Worm (Caenorhabditis elegans) whole organism, midembryonic: ENCODE results near the gene C01G10.4.

Experiments
- T22C8.4 ChIP-seq: fragments of 200-800 bp; sonication (Bioruptor generic); IDR thresholded peaks from 2 replicates; pipeline ENCODE4 v1.3.6; 2022; ENCODE audit warnings: missing genetic modification characterization, missing compliant biosample characterization
- cog-1 ChIP-seq: sonication (generic microtip); optimal IDR thresholded peaks from 2 replicates; lab custom pipeline; 2016; ENCODE audit warnings: missing genetic modification characterization, missing compliant biosample characterization
- flt-1 ChIP-seq: fragments of 200-800 bp; sonication (Bioruptor generic); IDR thresholded peaks from 2 replicates; pipeline ENCODE4 v1.3.6; 2022; ENCODE audit warnings: missing genetic modification characterization, missing compliant biosample characterization
- klf-2 ChIP-seq: fragments of 200-800 bp; sonication (Bioruptor generic); conservative IDR thresholded peaks from 2 replicates; pipeline ENCODE4 v1.3.6; 2022; ENCODE audit warnings: missing genetic modification reagents, missing genetic modification characterization, missing compliant biosample characterization
- med-1 ChIP-seq: sonication (generic microtip); optimal IDR thresholded peaks from 2 replicates; lab custom pipeline; 2017; ENCODE audit warnings: missing genetic modification characterization, mild to moderate bottlenecking, missing compliant biosample characterization, antibody characterized with exemption, missing genetic modification reagents; ENCODE audit not compliant: insufficient read depth
- ref-1 ChIP-seq: fragments of 200-800 bp; sonication (Bioruptor generic); conservative IDR thresholded peaks from 2 replicates; pipeline ENCODE4 v1.3.6; 2022; ENCODE audit warnings: missing genetic modification reagents, missing genetic modification characterization, missing compliant biosample characterization
- tab-1 ChIP-seq: fragments of 200-800 bp; sonication (Bioruptor generic); IDR thresholded peaks from 2 replicates; pipeline ENCODE4 v1.3.6; 2022; ENCODE audit warnings: missing genetic modification characterization, missing compliant biosample characterization
- ztf-23 ChIP-seq: fragments of 200-800 bp; sonication (Bioruptor generic); IDR thresholded peaks from 2 replicates; pipeline ENCODE4 v1.3.6; 2022; ENCODE audit warnings: missing genetic modification reagents, missing genetic modification characterization, missing compliant biosample characterization
- ztf-29 ChIP-seq: fragments of 200-800 bp; sonication (Bioruptor generic); IDR thresholded peaks from 2 replicates; pipeline ENCODE4 v1.3.6; 2022; ENCODE audit warnings: missing genetic modification reagents, missing genetic modification characterization, missing compliant biosample characterization

The C01G10.4 gene

ce11 chrV:15072738-15073137, 16.8 kb upstream of the C01G10.4 start:
- TF ChIP-seq flt-1 (GFP tag; lab: Robert Waterston, UW) = 0 out of 2 replicates have a peak, but pooled peaks have one; percentile 37
- TF ChIP-seq tab-1 (GFP tag; lab: Robert Waterston, UW) = no peak
- TF ChIP-seq ztf-23 (GFP tag; lab: Robert Waterston, UW) = peak; percentile 53; the same call in 1 of the 2 replicates

- TF ChIP-seq flt-1 (GFP tag; lab: Robert Waterston, UW) = no peak
These were observed 14.6 kb upstream of the C01G10.4 start for ce11 chrV:15074907-15075306.

ce11 chrV:15078560-15078959, 11.0 kb upstream of the C01G10.4 start:
- no peak for TF ChIP-seq klf-2 (GFP tag; lab: Robert Waterston, UW)
- no peak for TF ChIP-seq T22C8.4 (GFP tag; lab: Robert Waterston, UW)
- TF ChIP-seq tab-1 (GFP tag; lab: Robert Waterston, UW) = no peak

- TF ChIP-seq tab-1 (GFP tag; lab: Robert Waterston, UW) (no peak), flt-1 (GFP tag; lab: Robert Waterston, UW) (0 out of 2 replicates have a peak, but pooled peaks have one; percentile 10)
These were observed 7.2 kb upstream of the C01G10.4 start, which contains the start of the genes C01G10.10 and C01G10.9 for ce11 chrV:15082291-15082690. TSS of gene C01G10.10 (minus strand) at chrV:15082441. TSS of gene C01G10.9 (plus strand) at chrV:15082530.

- TF ChIP-seq med-1 (GFP tag; lab: Kevin White, UChicago) (no peak), ztf-29 (GFP tag; lab: Robert Waterston, UW) (no peak), flt-1 (GFP tag; lab: Robert Waterston, UW) (no peak), ref-1 (GFP tag; lab: Robert Waterston, UW) (no peak), klf-2 (GFP tag; lab: Robert Waterston, UW) (no peak), cog-1 (tag; lab: Kevin White, UChicago) (no peak), T22C8.4 (GFP tag; lab: Robert Waterston, UW) (no peak), tab-1 (GFP tag; lab: Robert Waterston, UW) (no peak), ztf-23 (GFP tag; lab: Robert Waterston, UW) (no peak)
These were observed 5.9 kb upstream of the C01G10.4 start for ce11 chrV:15083659-15084058.

- TF ChIP-seq ztf-23 (GFP tag; lab: Robert Waterston, UW) (peak; percentile 89), flt-1 (GFP tag; lab: Robert Waterston, UW) (peak; percentile 77), T22C8.4 (GFP tag; lab: Robert Waterston, UW) (no peak), med-1 (GFP tag; lab: Kevin White, UChicago) (no peak), cog-1 (tag; lab: Kevin White, UChicago) (peak; percentile 83)
These were observed 4.2 kb upstream of the C01G10.4 start, which contains the start of the genes ahsa-1 and C01G10.7 for ce11 chrV:15085335-15085800. TSS of gene ahsa-1 (minus strand) at chrV:15085385. TSS of gene C01G10.7 (plus strand) at chrV:15085747.

- TF ChIP-seq klf-2 (GFP tag; lab: Robert Waterston, UW) (no peak), ztf-23 (GFP tag; lab: Robert Waterston, UW) (no peak), T22C8.4 (GFP tag; lab: Robert Waterston, UW) (no peak), ztf-29 (GFP tag; lab: Robert Waterston, UW) (no peak), flt-1 (GFP tag; lab: Robert Waterston, UW) (no peak), ref-1 (GFP tag; lab: Robert Waterston, UW) (no peak), cog-1 (tag; lab: Kevin White, UChicago) (no peak), tab-1 (GFP tag; lab: Robert Waterston, UW) (no peak), med-1 (GFP tag; lab: Kevin White, UChicago) (no peak)
These were observed 2.3 kb upstream of the C01G10.4 start, which contains the start of the genes C01G10.15 and C01G10.6 for ce11 chrV:15087207-15087706. TSS of gene C01G10.15 (minus strand) at chrV:15087307. TSS of gene C01G10.6 (plus strand) at chrV:15087656.

- TF ChIP-seq ztf-29 (GFP tag; lab: Robert Waterston, UW) (no peak), flt-1 (GFP tag; lab: Robert Waterston, UW) (no peak), med-1 (GFP tag; lab: Kevin White, UChicago) (no peak), tab-1 (GFP tag; lab: Robert Waterston, UW) (no peak), T22C8.4 (GFP tag; lab: Robert Waterston, UW) (no peak), cog-1 (tag; lab: Kevin White, UChicago) (no peak), klf-2 (GFP tag; lab: Robert Waterston, UW) (no peak), ztf-23 (GFP tag; lab: Robert Waterston, UW) (no peak), ref-1 (GFP tag; lab: Robert Waterston, UW) (no peak)
These were observed 927 bp upstream of the C01G10.4 start, which contains the start of gene C01G10.18 for ce11 chrV:15088613-15089012. TSS of gene C01G10.18 (minus strand) at chrV:15088713.

ce11 chrV:15090457-15090856, 917 bp downstream of the C01G10.4 start, which contains the start of gene C01G10.17:
TSS of gene C01G10.17 (plus strand) at chrV:15090757.
- TF ChIP-seq T22C8.4 (GFP tag; lab: Robert Waterston, UW) (no peak), cog-1 (tag; lab: Kevin White, UChicago) (no peak), tab-1 (GFP tag; lab: Robert Waterston, UW) (no peak), ztf-29 (GFP tag; lab: Robert Waterston, UW) (no peak), ref-1 (GFP tag; lab: Robert Waterston, UW) (no peak), klf-2 (GFP tag; lab: Robert Waterston, UW) (no peak), ztf-23 (GFP tag; lab: Robert Waterston, UW) (no peak), med-1 (GFP tag; lab: Kevin White, UChicago) (no peak), flt-1 (GFP tag; lab: Robert Waterston, UW) (no peak)

ce11 chrV:15092666-15093065, 3.1 kb downstream of the C01G10.4 start, which contains the start of gene txt-12:
TSS of gene txt-12 (plus strand) at chrV:15092966.
- TF ChIP-seq tab-1 (GFP tag; lab: Robert Waterston, UW) = no peak
- no peak for TF ChIP-seq ztf-23 (GFP tag; lab: Robert Waterston, UW)
- TF ChIP-seq klf-2 (GFP tag; lab: Robert Waterston, UW) = no peak
- TF ChIP-seq flt-1 (GFP tag; lab: Robert Waterston, UW) = no peak
- TF ChIP-seq ztf-29 (GFP tag; lab: Robert Waterston, UW) = no peak
- no peak for TF ChIP-seq cog-1 (tag; lab: Kevin White, UChicago)
- TF ChIP-seq ref-1 (GFP tag; lab: Robert Waterston, UW) = no peak
- no peak for TF ChIP-seq T22C8.4 (GFP tag; lab: Robert Waterston, UW)
- no peak for TF ChIP-seq med-1 (GFP tag; lab: Kevin White, UChicago)
